Worm (Caenorhabditis elegans) whole organism, midembryonic: ENCODE results near the gene dnj-5.
A peak's percentile ranks its signal among the peaks of the same experiment; 100 is the strongest.

Experiments
- T22C8.4 ChIP-seq: fragments of 200-800 bp; sonication (Bioruptor generic); IDR thresholded peaks from 2 replicates; pipeline ENCODE4 v1.3.6; 2022; ENCODE audit warnings: missing genetic modification characterization, missing compliant biosample characterization
- cog-1 ChIP-seq: sonication (generic microtip); optimal IDR thresholded peaks from 2 replicates; lab custom pipeline; 2016; ENCODE audit warnings: missing genetic modification characterization, missing compliant biosample characterization
- flt-1 ChIP-seq: fragments of 200-800 bp; sonication (Bioruptor generic); IDR thresholded peaks from 2 replicates; pipeline ENCODE4 v1.3.6; 2022; ENCODE audit warnings: missing genetic modification characterization, missing compliant biosample characterization
- klf-2 ChIP-seq: fragments of 200-800 bp; sonication (Bioruptor generic); conservative IDR thresholded peaks from 2 replicates; pipeline ENCODE4 v1.3.6; 2022; ENCODE audit warnings: missing genetic modification reagents, missing genetic modification characterization, missing compliant biosample characterization
- med-1 ChIP-seq: sonication (generic microtip); optimal IDR thresholded peaks from 2 replicates; lab custom pipeline; 2017; ENCODE audit warnings: missing genetic modification characterization, mild to moderate bottlenecking, missing compliant biosample characterization, antibody characterized with exemption, missing genetic modification reagents; ENCODE audit not compliant: insufficient read depth
- ref-1 ChIP-seq: fragments of 200-800 bp; sonication (Bioruptor generic); conservative IDR thresholded peaks from 2 replicates; pipeline ENCODE4 v1.3.6; 2022; ENCODE audit warnings: missing genetic modification reagents, missing genetic modification characterization, missing compliant biosample characterization
- tab-1 ChIP-seq: fragments of 200-800 bp; sonication (Bioruptor generic); IDR thresholded peaks from 2 replicates; pipeline ENCODE4 v1.3.6; 2022; ENCODE audit warnings: missing genetic modification characterization, missing compliant biosample characterization
- ztf-23 ChIP-seq: fragments of 200-800 bp; sonication (Bioruptor generic); IDR thresholded peaks from 2 replicates; pipeline ENCODE4 v1.3.6; 2022; ENCODE audit warnings: missing genetic modification reagents, missing genetic modification characterization, missing compliant biosample characterization
- ztf-29 ChIP-seq: fragments of 200-800 bp; sonication (Bioruptor generic); IDR thresholded peaks from 2 replicates; pipeline ENCODE4 v1.3.6; 2022; ENCODE audit warnings: missing genetic modification reagents, missing genetic modification characterization, missing compliant biosample characterization

Gene dnj-5

ce11 chrII:6816324-6816723 is 41.8 kb downstream of the dnj-5 start:
- TF ChIP-seq klf-2 (GFP tag; lab: Robert Waterston, UW), result no peak
- TF ChIP-seq med-1 (GFP tag; lab: Kevin White, UChicago), result no peak
- no peak for TF ChIP-seq ref-1
- no peak for TF ChIP-seq ztf-23 (GFP tag; lab: Robert Waterston, UW)
- TF ChIP-seq tab-1, result no peak
- no peak for TF ChIP-seq ztf-29
- TF ChIP-seq cog-1 (tag; lab: Kevin White, UChicago), result no peak
- TF ChIP-seq flt-1 (GFP tag; lab: Robert Waterston, UW), result no peak
- TF ChIP-seq T22C8.4 (GFP tag; lab: Robert Waterston, UW), result no peak

- no peak for TF ChIP-seq ztf-29
- TF ChIP-seq med-1 (GFP tag; lab: Kevin White, UChicago), result no peak
- TF ChIP-seq ref-1, result no peak
- TF ChIP-seq klf-2 (GFP tag; lab: Robert Waterston, UW), result no peak
- no peak for TF ChIP-seq tab-1
- TF ChIP-seq ztf-23 (GFP tag; lab: Robert Waterston, UW), result no peak
- TF ChIP-seq cog-1 (tag; lab: Kevin White, UChicago), result no peak
- TF ChIP-seq T22C8.4 (GFP tag; lab: Robert Waterston, UW), result no peak
- TF ChIP-seq flt-1 (GFP tag; lab: Robert Waterston, UW), result no peak
Measured at ce11 chrII:6812514-6812913, 45.6 kb downstream of the dnj-5 start.

ce11 chrII:6810663-6811062 is 47.4 kb downstream of the dnj-5 start, which contains the start of gene snt-1:
snt-1 (plus strand) TSS chrII:6810963.
- TF ChIP-seq tab-1, result no peak
- TF ChIP-seq T22C8.4 (GFP tag; lab: Robert Waterston, UW), result no peak
- no peak for TF ChIP-seq klf-2 (GFP tag; lab: Robert Waterston, UW)
- TF ChIP-seq flt-1 (GFP tag; lab: Robert Waterston, UW), result no peak
- TF ChIP-seq ztf-29, result no peak
- no peak for TF ChIP-seq ref-1
- TF ChIP-seq med-1 (GFP tag; lab: Kevin White, UChicago), result no peak
- TF ChIP-seq ztf-23 (GFP tag; lab: Robert Waterston, UW), result no peak
- TF ChIP-seq cog-1 (tag; lab: Kevin White, UChicago), result no peak

- TF ChIP-seq flt-1 (GFP tag; lab: Robert Waterston, UW) (0 out of 2 replicates have a peak, but pooled peaks have one; percentile 18), ztf-29 (no peak)
Measured at ce11 chrII:6808539-6808938, 49.6 kb downstream of the dnj-5 start.

- no peak for TF ChIP-seq T22C8.4 (GFP tag; lab: Robert Waterston, UW)
- no peak for TF ChIP-seq klf-2 (GFP tag; lab: Robert Waterston, UW)
- TF ChIP-seq cog-1 (tag; lab: Kevin White, UChicago), result no peak
- no peak for TF ChIP-seq tab-1
- TF ChIP-seq ref-1, result no peak
- TF ChIP-seq med-1 (GFP tag; lab: Kevin White, UChicago), result no peak
- no peak for TF ChIP-seq ztf-29
- TF ChIP-seq ztf-23 (GFP tag; lab: Robert Waterston, UW), result no peak
- TF ChIP-seq flt-1 (GFP tag; lab: Robert Waterston, UW), result no peak
Measured at ce11 chrII:6807162-6807561, 50.9 kb downstream of the dnj-5 start, which contains the start of gene F31E8.5. F31E8.5 (minus strand) TSS chrII:6807262.
